Fruit fly (Drosophila melanogaster) whole organism, prepupa: Measurements from ENCODE around the gene CG32024.

Experiments used
- CG10631 ChIP-seq: fragments of 200-800 bp; sonication (Bioruptor generic); optimal IDR thresholded peaks from 2 replicates; lab custom pipeline; 2016; ENCODE audit warnings: missing biosample characterization, missing genetic modification characterization
- CG11902 ChIP-seq: fragments of 200-800 bp; sonication (Bioruptor generic); optimal IDR thresholded peaks from 3 replicates; lab custom pipeline; 2016; ENCODE audit warnings: missing biosample characterization, missing genetic modification characterization
- CG15336 ChIP-seq: fragments of 200-800 bp; sonication (Bioruptor generic); IDR thresholded peaks from 2 replicates; pipeline ENCODE4 v1.3.6; 2022; ENCODE audit warnings: missing biosample characterization, missing genetic modification characterization
- CG16779 ChIP-seq: fragments of 200-800 bp; sonication (Bioruptor generic); optimal IDR thresholded peaks from 3 replicates; lab custom pipeline; 2017; ENCODE audit warnings: missing biosample characterization, mild to moderate bottlenecking, missing genetic modification characterization
- CG6808 ChIP-seq: fragments of 200-800 bp; sonication (Bioruptor generic); optimal IDR thresholded peaks from 3 replicates; lab custom pipeline; 2017; ENCODE audit warnings: missing biosample characterization, missing genetic modification characterization, mild to moderate bottlenecking, moderate library complexity, missing genetic modification reagents
- CG6854 ChIP-seq: fragments of 200-800 bp; sonication (Bioruptor generic); optimal IDR thresholded peaks from 2 replicates; lab custom pipeline; 2017; ENCODE audit warnings: missing biosample characterization, mild to moderate bottlenecking, missing genetic modification characterization
- Eip93F ChIP-seq: fragments of 200-800 bp; sonication (Bioruptor generic); optimal IDR thresholded peaks from 2 replicates; lab custom pipeline; 2016; ENCODE audit warnings: missing biosample characterization, mild to moderate bottlenecking, missing genetic modification characterization
- Ets96B ChIP-seq: fragments of 200-800 bp; optimal IDR thresholded peaks from 2 replicates; lab custom pipeline; 2019; ENCODE audit warnings: missing biosample characterization, mild to moderate bottlenecking, missing genetic modification characterization, moderate library complexity
- Hr38 ChIP-seq: sonication (Bioruptor generic); optimal IDR thresholded peaks from 2 replicates; lab custom pipeline; 2016; ENCODE audit warnings: missing biosample characterization, missing genetic modification characterization
- Sox102F ChIP-seq: fragments of 200-800 bp; sonication (Bioruptor generic); optimal IDR thresholded peaks from 2 replicates; lab custom pipeline; 2016; ENCODE audit warnings: missing biosample characterization, mild to moderate bottlenecking, missing genetic modification characterization
- dac ChIP-seq: fragments of 200-800 bp; sonication (Bioruptor generic); optimal IDR thresholded peaks from 2 replicates; lab custom pipeline; 2017; ENCODE audit warnings: missing biosample characterization, mild to moderate bottlenecking, missing genetic modification characterization
- dsx ChIP-seq: fragments of 200-800 bp; optimal IDR thresholded peaks from 3 replicates; lab custom pipeline; 2019; ENCODE audit warnings: missing biosample characterization, mild to moderate bottlenecking, missing genetic modification characterization, moderate library complexity; ENCODE audit not compliant: poor library complexity, severe bottlenecking
- net ChIP-seq: fragments of 200-800 bp; sonication (Bioruptor generic); optimal IDR thresholded peaks from 3 replicates; lab custom pipeline; 2016; ENCODE audit warnings: missing biosample characterization, missing genetic modification characterization
- topi ChIP-seq: fragments of 200-800 bp; sonication (Bioruptor generic); optimal IDR thresholded peaks from 3 replicates; lab custom pipeline; 2016; ENCODE audit warnings: missing biosample characterization, missing genetic modification characterization

DNA sequence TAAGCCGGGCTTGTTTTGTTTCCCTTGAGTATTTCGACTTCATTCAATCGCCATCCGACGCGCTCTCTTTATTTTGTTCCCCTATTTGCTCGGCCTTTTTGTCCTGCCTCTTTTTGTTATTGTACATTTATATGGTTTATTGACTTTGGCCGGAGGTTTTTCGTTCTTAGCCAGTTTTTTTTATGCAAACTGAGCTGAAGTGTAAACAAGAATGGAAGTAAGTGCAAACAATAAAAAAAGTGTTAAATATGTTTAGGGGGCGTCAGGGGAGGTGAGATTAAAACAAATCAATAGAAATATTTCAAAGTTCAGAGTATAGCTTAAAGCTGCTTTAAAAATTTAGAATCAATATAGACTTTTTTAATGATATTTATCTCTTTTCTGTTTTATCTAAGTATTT lies 27.1 kb downstream of the CG32024 start:
- no peak for TF ChIP-seq Eip93F (GFP tag; lab: Kevin White, UChicago)
- no peak for TF ChIP-seq CG6854 (GFP tag; lab: Kevin White, UChicago)
- no peak for TF ChIP-seq CG11902
- TF ChIP-seq CG10631 (GFP tag; lab: Kevin White, UChicago), result no peak
- no peak for TF ChIP-seq Ets96B (tag; lab: Kevin White, UChicago)
- no peak for TF ChIP-seq CG15336 (GFP tag; lab: Robert Waterston, UW)
- TF ChIP-seq CG6808, result no peak
- TF ChIP-seq Hr38 (GFP tag; lab: Kevin White, UChicago), result no peak
- TF ChIP-seq dsx, result no peak
- TF ChIP-seq CG16779, result no peak
- peak; percentile 3 for TF ChIP-seq Sox102F
- peak; percentile 23 for TF ChIP-seq topi (GFP tag; lab: Kevin White, UChicago)
- no peak for TF ChIP-seq net (GFP tag; lab: Kevin White, UChicago)
- TF ChIP-seq dac (GFP tag; lab: Kevin White, UChicago), result no peak
